Fruit fly (Drosophila melanogaster): ENCODE data around the gene CG34176.

- TF ChIP-seq pan (optimal IDR thresholded peaks at IDR 0.05) (no peak), usp (GFP tag; optimal IDR thresholded peaks at IDR 0.05) (no peak), CG8478 (optimal IDR thresholded peaks at IDR 0.05) (no peak)
Observed at dm6 chr2L:4021608-4022342, 17.9 kb downstream of the CG34176 start.

Measured in whole organism.